Worm (Caenorhabditis elegans) whole organism, L3 larva: ENCODE data around the gene W08E12.4.
A peak's percentile ranks its signal among the peaks of the same experiment; 100 is the strongest.

Experiments used
- R02D3.7 ChIP-seq: fragments of 150-350 bp; optimal IDR thresholded peaks from 2 replicates; lab custom pipeline; 2014; ENCODE audit warnings: missing biosample characterization, missing genetic modification characterization
- ZK546.5 ChIP-seq: sonication (generic microtip); optimal IDR thresholded peaks from 2 replicates; lab custom pipeline; 2017; ENCODE audit warnings: missing biosample characterization, missing genetic modification characterization
- aly-2 ChIP-seq: fragments of 150-350 bp; optimal IDR thresholded peaks from 2 replicates; lab custom pipeline; 2014; ENCODE audit warnings: missing biosample characterization, missing genetic modification characterization
- ama-1 ChIP-seq: fragments of 150-350 bp; optimal IDR thresholded peaks from 2 replicates; lab custom pipeline; 2018
- ceh-16 ChIP-seq: sonication (generic microtip); optimal IDR thresholded peaks from 2 replicates; lab custom pipeline; 2017; ENCODE audit warnings: missing biosample characterization, missing genetic modification characterization
- ceh-28 ChIP-seq: fragments of 150-350 bp; optimal IDR thresholded peaks from 2 replicates; lab custom pipeline; 2014; ENCODE audit warnings: missing biosample characterization, missing genetic modification reagents, missing genetic modification characterization
- ceh-82 ChIP-seq: fragments of 150-350 bp; optimal IDR thresholded peaks from 2 replicates; lab custom pipeline; 2014; ENCODE audit warnings: missing biosample characterization, missing genetic modification characterization
- ceh-9 ChIP-seq: sonication (generic microtip); optimal IDR thresholded peaks from 2 replicates; lab custom pipeline; 2018; ENCODE audit warnings: missing biosample characterization, missing genetic modification characterization
- daf-12 ChIP-seq: fragments of 150-350 bp; optimal IDR thresholded peaks from 2 replicates; lab custom pipeline; 2014; ENCODE audit warnings: missing biosample characterization, missing genetic modification reagents, missing genetic modification characterization
- egl-27 ChIP-seq: sonication (generic microtip); optimal IDR thresholded peaks from 4 replicates; lab custom pipeline; 2017; ENCODE audit warnings: missing biosample characterization, missing genetic modification reagents, missing genetic modification characterization
- egl-5 ChIP-seq: fragments of 150-350 bp; optimal IDR thresholded peaks from 2 replicates; lab custom pipeline; 2017; ENCODE audit warnings: missing biosample characterization, missing genetic modification reagents, missing genetic modification characterization, inconsistent platforms
- elt-1 ChIP-seq: fragments of 150-350 bp; optimal IDR thresholded peaks from 2 replicates; lab custom pipeline; 2014; ENCODE audit warnings: missing biosample characterization, missing genetic modification characterization
- elt-2 ChIP-seq: sonication (generic microtip); optimal IDR thresholded peaks from 2 replicates; lab custom pipeline; 2016; ENCODE audit warnings: missing genetic modification reagents, mild to moderate bottlenecking, missing genetic modification characterization, missing compliant biosample characterization
- elt-3 ChIP-seq, 3 experiments: fragments of 150-350 bp in 1 of 3; sonication (generic microtip) in 2 of 3; optimal IDR thresholded peaks; 2 replicates in 2 of 3; 4 replicates in 1 of 3; lab custom pipeline; 2014 to 2017; ENCODE audit warnings: missing biosample characterization in 3 of 3, missing genetic modification characterization in 3 of 3
- eor-1 ChIP-seq, 2 experiments: fragments of 150-350 bp; optimal IDR thresholded peaks; 2 replicates each; lab custom pipeline; 2014 to 2018; ENCODE audit warnings: missing biosample characterization in 2 of 2, missing genetic modification characterization in 2 of 2
- fkh-10 ChIP-seq: sonication (generic microtip); optimal IDR thresholded peaks from 2 replicates; lab custom pipeline; 2017; ENCODE audit warnings: missing biosample characterization, missing genetic modification reagents, missing genetic modification characterization
- fkh-2 ChIP-seq: fragments of 150-350 bp; optimal IDR thresholded peaks from 2 replicates; lab custom pipeline; 2014; ENCODE audit warnings: missing biosample characterization, missing genetic modification reagents, missing genetic modification characterization
- fos-1 ChIP-seq: fragments of 150-350 bp; optimal IDR thresholded peaks from 2 replicates; lab custom pipeline; 2014; ENCODE audit warnings: missing biosample characterization, missing genetic modification characterization
- hmg-11 ChIP-seq: sonication (generic microtip); optimal IDR thresholded peaks from 2 replicates; lab custom pipeline; 2016; ENCODE audit warnings: missing genetic modification characterization, missing compliant biosample characterization
- jun-1 ChIP-seq: fragments of 150-350 bp; optimal IDR thresholded peaks from 2 replicates; lab custom pipeline; 2014; ENCODE audit warnings: missing biosample characterization, missing genetic modification reagents, missing genetic modification characterization
- lin-15B ChIP-seq: fragments of 150-350 bp; optimal IDR thresholded peaks from 2 replicates; lab custom pipeline; 2014; ENCODE audit warnings: missing biosample characterization, missing genetic modification characterization
- lin-39 ChIP-seq: fragments of 150-350 bp; optimal IDR thresholded peaks from 2 replicates; lab custom pipeline; 2018; ENCODE audit warnings: missing biosample characterization, missing genetic modification reagents, missing genetic modification characterization
- lsy-12 ChIP-seq: sonication (generic microtip); optimal IDR thresholded peaks from 2 replicates; lab custom pipeline; 2016; ENCODE audit warnings: mild to moderate bottlenecking, missing genetic modification characterization, missing compliant biosample characterization
- mdl-1 ChIP-seq: fragments of 150-350 bp; optimal IDR thresholded peaks from 2 replicates; lab custom pipeline; 2014; ENCODE audit warnings: missing biosample characterization, missing genetic modification characterization
- mml-1 ChIP-seq: fragments of 150-350 bp; sonication (generic microtip); optimal IDR thresholded peaks from 3 replicates; lab custom pipeline; 2014; ENCODE audit warnings: missing biosample characterization, missing genetic modification characterization
- nfya-1 ChIP-seq: sonication (generic microtip); optimal IDR thresholded peaks from 2 replicates; lab custom pipeline; 2017; ENCODE audit warnings: missing genetic modification characterization, mild to moderate bottlenecking, missing compliant biosample characterization, antibody characterized with exemption, moderate library complexity; ENCODE audit not compliant: insufficient read depth
- nhr-11 ChIP-seq: fragments of 150-350 bp; optimal IDR thresholded peaks from 2 replicates; lab custom pipeline; 2014; ENCODE audit warnings: missing biosample characterization, missing genetic modification characterization
- nhr-12 ChIP-seq: fragments of 150-350 bp; optimal IDR thresholded peaks from 2 replicates; lab custom pipeline; 2014; ENCODE audit warnings: missing biosample characterization, missing genetic modification characterization
- nhr-23 ChIP-seq: fragments of 150-350 bp; optimal IDR thresholded peaks from 2 replicates; lab custom pipeline; 2014; ENCODE audit warnings: missing biosample characterization, missing genetic modification reagents, missing genetic modification characterization
- nhr-237 ChIP-seq: fragments of 150-350 bp; optimal IDR thresholded peaks from 2 replicates; lab custom pipeline; 2014; ENCODE audit warnings: missing biosample characterization, missing genetic modification characterization
- nhr-25 ChIP-seq: sonication (generic microtip); optimal IDR thresholded peaks from 2 replicates; lab custom pipeline; 2017; ENCODE audit warnings: missing biosample characterization, missing genetic modification characterization
- nhr-28 ChIP-seq: fragments of 150-350 bp; optimal IDR thresholded peaks from 2 replicates; lab custom pipeline; 2014; ENCODE audit warnings: missing biosample characterization, missing genetic modification characterization
- nhr-43 ChIP-seq: sonication (generic microtip); optimal IDR thresholded peaks from 2 replicates; lab custom pipeline; 2016; ENCODE audit warnings: mild to moderate bottlenecking, missing genetic modification characterization, missing compliant biosample characterization; ENCODE audit not compliant: poor library complexity, severe bottlenecking
- nhr-67 ChIP-seq: fragments of 150-350 bp; optimal IDR thresholded peaks from 2 replicates; lab custom pipeline; 2014; ENCODE audit warnings: missing biosample characterization, missing genetic modification characterization
- nhr-76 ChIP-seq: fragments of 150-350 bp; sonication (generic microtip); optimal IDR thresholded peaks from 5 replicates; lab custom pipeline; 2014; ENCODE audit warnings: missing biosample characterization, missing genetic modification characterization
- nhr-77 ChIP-seq: fragments of 150-350 bp; optimal IDR thresholded peaks from 2 replicates; lab custom pipeline; 2014; ENCODE audit warnings: missing biosample characterization, missing genetic modification characterization
- pha-4 ChIP-seq: fragments of 150-350 bp; optimal IDR thresholded peaks from 2 replicates; lab custom pipeline; 2014; ENCODE audit warnings: missing biosample characterization, missing genetic modification reagents, missing genetic modification characterization
- pqm-1 ChIP-seq: fragments of 150-350 bp; optimal IDR thresholded peaks from 2 replicates; lab custom pipeline; 2017; ENCODE audit warnings: missing biosample characterization, missing genetic modification characterization, inconsistent platforms
- sea-2 ChIP-seq: fragments of 150-350 bp; sonication (generic microtip); optimal IDR thresholded peaks from 4 replicates; lab custom pipeline; 2014; ENCODE audit warnings: missing biosample characterization, missing genetic modification reagents, missing genetic modification characterization
- skn-1 ChIP-seq: fragments of 150-350 bp; optimal IDR thresholded peaks from 2 replicates; lab custom pipeline; 2014; ENCODE audit warnings: missing biosample characterization, missing genetic modification characterization
- snpc-4 ChIP-seq: fragments of 150-350 bp; optimal IDR thresholded peaks from 2 replicates; lab custom pipeline; 2014; ENCODE audit warnings: missing biosample characterization, missing genetic modification characterization
- tbx-2 ChIP-seq: sonication (generic microtip); optimal IDR thresholded peaks from 2 replicates; lab custom pipeline; 2016; ENCODE audit warnings: mild to moderate bottlenecking, missing genetic modification characterization, missing compliant biosample characterization
- unc-39 ChIP-seq: sonication (generic microtip); optimal IDR thresholded peaks from 4 replicates; lab custom pipeline; 2017; ENCODE audit warnings: missing biosample characterization, missing genetic modification characterization
- unc-62 ChIP-seq: fragments of 150-350 bp; sonication (generic microtip); optimal IDR thresholded peaks from 4 replicates; lab custom pipeline; 2014; ENCODE audit warnings: missing biosample characterization, missing genetic modification reagents, missing genetic modification characterization
- zag-1 ChIP-seq: fragments of 150-350 bp; optimal IDR thresholded peaks from 2 replicates; lab custom pipeline; 2014; ENCODE audit warnings: missing biosample characterization, missing genetic modification characterization
- ztf-11 ChIP-seq: fragments of 150-350 bp; optimal IDR thresholded peaks from 2 replicates; lab custom pipeline; 2014; ENCODE audit warnings: missing biosample characterization, missing genetic modification characterization
- ztf-4 ChIP-seq: fragments of 150-350 bp; optimal IDR thresholded peaks from 2 replicates; lab custom pipeline; 2014; ENCODE audit warnings: missing biosample characterization, missing genetic modification characterization

Gene W08E12.4

DNA sequence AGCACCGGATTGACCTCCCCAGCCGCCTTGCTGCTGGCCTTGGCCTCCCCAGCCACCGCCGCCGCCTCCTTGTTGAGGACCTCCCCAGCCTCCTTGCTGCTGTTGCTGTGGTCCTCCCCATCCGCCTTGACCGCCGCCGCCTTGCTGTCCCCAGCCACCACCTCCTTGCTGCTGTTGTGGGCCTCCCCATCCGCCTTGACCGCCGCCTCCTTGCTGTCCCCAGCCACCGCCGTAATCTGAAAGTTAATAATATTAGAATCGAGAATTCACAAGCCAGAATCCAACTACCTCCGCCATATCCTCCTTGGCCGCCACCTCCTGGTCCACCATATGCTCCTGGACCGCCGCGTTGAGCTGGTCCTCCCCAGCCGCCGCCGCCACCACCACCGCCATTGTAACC, 35.1 kb downstream of the W08E12.4 start:
- no peak for TF ChIP-seq mml-1 (tag; lab: Kevin White, UChicago)
- no peak for TF ChIP-seq fkh-10 (GFP tag; lab: Kevin White, UChicago)
- TF ChIP-seq nhr-11: no peak
- no peak for TF ChIP-seq daf-12 (tag; lab: Kevin White, UChicago)
- no peak for TF ChIP-seq egl-5 (tag; lab: Kevin White, UChicago)
- TF ChIP-seq nhr-43: no peak
- no peak for TF ChIP-seq eor-1 (tag; optimal IDR thresholded peaks at IDR 0.05; lab: Kevin White, UChicago)
- TF ChIP-seq skn-1 (tag; lab: Kevin White, UChicago): no peak
- no peak for TF ChIP-seq ceh-9 (tag; lab: Kevin White, UChicago)
- no peak for TF ChIP-seq egl-27
- no peak for TF ChIP-seq sea-2 (GFP tag; lab: Kevin White, UChicago)
- no peak for TF ChIP-seq nhr-28
- TF ChIP-seq hmg-11: no peak
- TF ChIP-seq, all 47 proteins: peak for 0

DNA sequence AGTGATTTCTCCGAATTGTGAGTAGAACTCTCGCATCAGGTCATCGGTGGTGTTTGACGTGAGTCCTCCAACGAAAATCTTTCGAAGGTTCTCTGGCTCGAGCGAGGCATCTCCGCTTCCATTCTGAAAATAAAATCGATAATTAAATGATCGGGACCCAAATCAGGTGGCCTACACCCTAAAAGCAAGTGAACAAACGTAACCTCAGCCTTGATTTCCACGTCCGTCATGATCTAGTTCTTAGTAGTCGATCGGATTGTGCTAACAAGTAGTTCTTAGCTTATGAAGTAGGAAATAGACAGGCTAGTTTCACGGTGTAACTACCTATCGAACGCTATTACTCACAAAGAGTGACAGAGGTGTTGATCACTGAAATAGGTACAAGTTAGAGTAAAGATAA, 36.0 kb downstream of the W08E12.4 start:
- TF ChIP-seq nhr-25 (tag; lab: Kevin White, UChicago) (no peak), pqm-1 (tag; lab: Kevin White, UChicago) (no peak)

DNA sequence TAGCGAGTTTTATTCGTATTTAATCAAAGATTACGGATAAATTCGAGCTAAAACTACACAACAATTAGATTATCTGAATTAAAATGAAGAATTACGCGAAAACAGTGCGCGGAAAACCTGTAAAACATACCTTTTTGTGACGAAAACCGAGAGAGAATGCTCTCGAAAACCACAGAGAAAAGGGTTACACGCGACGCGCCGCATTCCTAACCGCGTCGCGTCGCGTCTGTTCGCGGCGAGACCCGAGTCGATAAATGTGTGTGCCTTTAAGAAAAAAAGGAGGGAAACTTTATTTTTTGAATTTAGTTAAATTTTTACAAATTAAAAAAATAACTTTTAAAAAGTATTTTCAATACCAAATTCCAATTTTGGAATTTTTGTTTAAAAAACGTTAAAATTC, 36.5 kb downstream of the W08E12.4 start, which contains the start of gene hrpa-1:
Gene hrpa-1 (minus strand): TSS at position 192 of the 400 bp plus-strand sequence.
- peak; percentile 5 for TF ChIP-seq skn-1 (tag; lab: Kevin White, UChicago)
- TF ChIP-seq mdl-1: no peak
- TF ChIP-seq ztf-11 (tag; lab: Kevin White, UChicago): no peak
- TF ChIP-seq nhr-67 (tag; lab: Kevin White, UChicago): no peak
- TF ChIP-seq eor-1 (tag; optimal IDR thresholded peaks at IDR 0.05; lab: Kevin White, UChicago): no peak
- TF ChIP-seq ztf-4 (tag; lab: Kevin White, UChicago): no peak
- TF ChIP-seq elt-3 (tag; optimal IDR thresholded peaks at IDR 0.05; lab: Kevin White, UChicago): no peak
- TF ChIP-seq tbx-2 (tag; lab: Kevin White, UChicago): peak; percentile 5
- peak; percentile 95 for TF ChIP-seq nfya-1
- peak; percentile 85 for TF ChIP-seq nhr-23 (tag; lab: Kevin White, UChicago)
- TF ChIP-seq jun-1 (tag; lab: Kevin White, UChicago): peak; percentile 55
- TF ChIP-seq nhr-237 (tag; lab: Kevin White, UChicago): no peak
- TF ChIP-seq ceh-16 (tag; lab: Kevin White, UChicago): no peak
- TF ChIP-seq aly-2 (tag; lab: Kevin White, UChicago): no peak
- TF ChIP-seq zag-1 (tag; lab: Kevin White, UChicago): no peak
- peak; percentile 39 for TF ChIP-seq elt-2 (tag; lab: Kevin White, UChicago)
- no peak for TF ChIP-seq fos-1
- no peak for TF ChIP-seq nhr-76 (tag; lab: Kevin White, UChicago)
- TF ChIP-seq nhr-28: no peak
- TF ChIP-seq ceh-9 (tag; lab: Kevin White, UChicago): no peak
- TF ChIP-seq pha-4: peak; percentile 91
- TF ChIP-seq nhr-77: no peak
- TF ChIP-seq fkh-10 (GFP tag; lab: Kevin White, UChicago): peak; percentile 58
- no peak for TF ChIP-seq ZK546.5 (tag; lab: Kevin White, UChicago)
- TF ChIP-seq lin-39: peak; percentile 88
- peak; percentile 1 for TF ChIP-seq ceh-82 (tag; lab: Kevin White, UChicago)
- no peak for TF ChIP-seq unc-39 (tag; lab: Kevin White, UChicago)
- no peak for TF ChIP-seq sea-2 (GFP tag; lab: Kevin White, UChicago)
- TF ChIP-seq hmg-11: peak; percentile 45
- no peak for TF ChIP-seq nhr-12 (tag; lab: Kevin White, UChicago)
- no peak for TF ChIP-seq mml-1 (tag; lab: Kevin White, UChicago)
- no peak for TF ChIP-seq unc-62 (GFP tag; lab: Kevin White, UChicago)
- TF ChIP-seq fkh-2 (tag; lab: Kevin White, UChicago): no peak
- peak; percentile 68 for TF ChIP-seq snpc-4
- TF ChIP-seq lin-15B (tag; lab: Kevin White, UChicago): peak; percentile 93
- TF ChIP-seq daf-12 (tag; lab: Kevin White, UChicago): no peak
- TF ChIP-seq lsy-12 (tag; lab: Kevin White, UChicago): no peak
- TF ChIP-seq ama-1 (lab: Kevin White, UChicago): peak; percentile 73
- TF ChIP-seq elt-1 (tag; lab: Kevin White, UChicago): peak; percentile 30
- peak; percentile 22 for TF ChIP-seq pqm-1 (tag; lab: Kevin White, UChicago)
- TF ChIP-seq egl-5 (tag; lab: Kevin White, UChicago): peak; percentile 99
- peak; percentile 66 for TF ChIP-seq nhr-25 (tag; lab: Kevin White, UChicago)
- peak; percentile 71 for TF ChIP-seq ceh-28 (tag; lab: Kevin White, UChicago)
- peak; percentile 56 for TF ChIP-seq R02D3.7 (tag; lab: Kevin White, UChicago)
- TF ChIP-seq egl-27: no peak
- no peak for TF ChIP-seq nhr-11
- no peak for TF ChIP-seq nhr-43
- TF ChIP-seq, all 47 proteins: peak for 20
